Fruit fly (Drosophila melanogaster) S2 (cell line): Measurements from ENCODE around the gene CG12177.

ENCODE experiments used
- CG8478 ChIP-seq: fragments of >200 bp; optimal IDR thresholded peaks from 2 replicates; lab custom pipeline; 2018
- CTCF ChIP-seq, 2 experiments: fragments of >200 bp; optimal IDR thresholded peaks; 2 replicates each; lab custom pipeline; 2018

DNA sequence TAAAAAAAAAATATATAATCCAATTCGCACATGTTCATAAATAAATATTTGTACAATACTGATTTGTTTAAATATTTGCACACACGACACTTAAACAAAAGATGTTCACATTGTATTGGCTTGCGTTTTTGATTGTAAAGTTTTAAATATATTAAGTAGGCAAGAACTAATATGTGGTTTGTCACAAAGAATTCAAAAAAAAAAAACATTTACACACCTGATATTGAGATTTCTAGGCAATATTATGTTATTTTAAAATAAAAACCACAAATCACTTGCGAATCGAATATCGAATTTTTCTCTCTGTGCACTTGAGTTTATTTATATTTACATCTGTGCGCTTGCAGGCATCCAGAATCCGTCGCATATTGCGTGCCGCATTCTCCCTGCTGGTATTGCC, 735 bp downstream of the CG12177 start:
- TF ChIP-seq CTCF (optimal IDR thresholded peaks at IDR 0.05; lab: Kevin White, UChicago) (no peak), CG8478 (no peak)
